Fruit fly (Drosophila melanogaster) Kc167 (cell line): ENCODE results near the gene CG8135.

ENCODE experiments used
- Myc ChIP-seq: fragments of >200 bp; optimal IDR thresholded peaks from 2 replicates; lab custom pipeline; 2017; ENCODE audit warnings: missing external identifiers
- Sin3A ChIP-seq: fragments of >200 bp; optimal IDR thresholded peaks from 2 replicates; lab custom pipeline; 2018; ENCODE audit warnings: missing external identifiers
- h ChIP-seq: fragments of >200 bp; optimal IDR thresholded peaks from 3 replicates; lab custom pipeline; 2018; ENCODE audit warnings: missing external identifiers
- insv ChIP-seq: fragments of >200 bp; optimal IDR thresholded peaks from 3 replicates; lab custom pipeline; 2018; ENCODE audit warnings: missing external identifiers
- psq ChIP-seq: fragments of >200 bp; optimal IDR thresholded peaks from 2 replicates; lab custom pipeline; 2017; ENCODE audit warnings: missing external identifiers
- ttk ChIP-seq: sonication (Bioruptor generic); optimal IDR thresholded peaks from 2 replicates; lab custom pipeline; 2017; ENCODE audit warnings: missing external identifiers

dm6 chr3R:9418373-9419299, 14.5 kb downstream of the CG8135 start:
- TF ChIP-seq psq (lab: Kevin White, UChicago) = no peak
- TF ChIP-seq h (lab: Kevin White, UChicago) = no peak
- TF ChIP-seq ttk (lab: Kevin White, UChicago) = no peak
- no peak for TF ChIP-seq Myc (lab: Kevin White, UChicago)
- no peak for TF ChIP-seq insv
- no peak for TF ChIP-seq Sin3A (lab: Kevin White, UChicago)
